Worm (Caenorhabditis elegans) whole organism, L4 larva: Measurements from ENCODE around the gene pals-16.

Experiments
- F10B5.3 ChIP-seq: sonication (generic microtip); optimal IDR thresholded peaks from 2 replicates; lab custom pipeline; 2016; ENCODE audit warnings: mild to moderate bottlenecking, missing genetic modification characterization, missing compliant biosample characterization
- F37D6.2 ChIP-seq: sonication (generic microtip); optimal IDR thresholded peaks from 2 replicates; lab custom pipeline; 2016; ENCODE audit warnings: mild to moderate bottlenecking, missing genetic modification characterization, missing compliant biosample characterization
- Y105C5A.15 ChIP-seq: fragments of 200-800 bp; sonication (Bioruptor generic); IDR thresholded peaks from 2 replicates; pipeline ENCODE4 v1.3.6; 2022; ENCODE audit warnings: missing genetic modification characterization, missing compliant biosample characterization
- Y5F2A.4 ChIP-seq: fragments of 200-800 bp; sonication (Bioruptor generic); optimal IDR thresholded peaks from 2 replicates; lab custom pipeline; 2018; ENCODE audit warnings: mild to moderate bottlenecking, missing genetic modification characterization, missing compliant biosample characterization
- aly-2 ChIP-seq: sonication (generic microtip); optimal IDR thresholded peaks from 2 replicates; lab custom pipeline; 2018; ENCODE audit warnings: missing biosample characterization, missing genetic modification characterization
- arid-1 ChIP-seq: fragments of 200-800 bp; sonication (Bioruptor generic); conservative IDR thresholded peaks from 2 replicates; pipeline ENCODE4 v1.3.6; 2022; ENCODE audit warnings: missing genetic modification reagents, missing genetic modification characterization, missing compliant biosample characterization
- ceh-28 ChIP-seq: fragments of 150-350 bp; optimal IDR thresholded peaks from 2 replicates; lab custom pipeline; 2014; ENCODE audit warnings: missing biosample characterization, missing genetic modification reagents, missing genetic modification characterization
- ceh-62 ChIP-seq: sonication (generic microtip); optimal IDR thresholded peaks from 2 replicates; lab custom pipeline; 2017; ENCODE audit warnings: missing biosample characterization, missing genetic modification characterization
- ceh-82 ChIP-seq: sonication (generic microtip); optimal IDR thresholded peaks from 2 replicates; lab custom pipeline; 2017; ENCODE audit warnings: missing biosample characterization, missing genetic modification characterization
- ces-1 ChIP-seq: fragments of 150-350 bp; sonication (generic microtip); optimal IDR thresholded peaks from 4 replicates; lab custom pipeline; 2014; ENCODE audit warnings: missing biosample characterization, missing genetic modification reagents, missing genetic modification characterization
- daf-16 ChIP-seq, 3 experiments: sonication (generic microtip); optimal IDR thresholded peaks; 2 replicates each; lab custom pipeline; 2016 to 2017; ENCODE audit warnings: missing genetic modification characterization in 3 of 3, missing genetic modification reagents in 3 of 3, mild to moderate bottlenecking in 2 of 3, missing compliant biosample characterization in 2 of 3, missing biosample characterization in 1 of 3, moderate library complexity in 1 of 3
- dmd-6 ChIP-seq: fragments of 200-800 bp; sonication (Bioruptor generic); IDR thresholded peaks from 2 replicates; pipeline ENCODE4 v1.3.6; 2022; ENCODE audit warnings: missing genetic modification reagents, missing genetic modification characterization, missing compliant biosample characterization
- dmd-9 ChIP-seq: fragments of 200-800 bp; sonication (Bioruptor generic); IDR thresholded peaks from 2 replicates; pipeline ENCODE4 v1.3.6; 2022; ENCODE audit warnings: missing genetic modification reagents, missing genetic modification characterization, missing compliant biosample characterization
- dve-1 ChIP-seq: sonication (generic microtip); optimal IDR thresholded peaks from 2 replicates; lab custom pipeline; 2017; ENCODE audit warnings: antibody characterized with exemption, mild to moderate bottlenecking, missing genetic modification characterization, missing compliant biosample characterization; ENCODE audit not compliant: insufficient read depth
- egl-27 ChIP-seq: sonication (generic microtip); optimal IDR thresholded peaks from 3 replicates; lab custom pipeline; 2017; ENCODE audit warnings: missing biosample characterization, missing genetic modification reagents, missing genetic modification characterization
- gei-8 ChIP-seq: fragments of 200-800 bp; sonication (Bioruptor generic); optimal IDR thresholded peaks from 2 replicates; lab custom pipeline; 2018; ENCODE audit warnings: mild to moderate bottlenecking, missing genetic modification characterization, missing compliant biosample characterization
- hlh-11 ChIP-seq: fragments of 200-800 bp; sonication (Bioruptor generic); optimal IDR thresholded peaks from 2 replicates; lab custom pipeline; 2018; ENCODE audit warnings: mild to moderate bottlenecking, missing genetic modification characterization, missing compliant biosample characterization
- hlh-30 ChIP-seq: sonication (generic microtip); optimal IDR thresholded peaks from 2 replicates; lab custom pipeline; 2017; ENCODE audit warnings: antibody characterized with exemption, mild to moderate bottlenecking, missing genetic modification characterization, missing compliant biosample characterization; ENCODE audit not compliant: insufficient read depth
- hmg-1.1 ChIP-seq: fragments of 200-800 bp; sonication (Bioruptor generic); IDR thresholded peaks from 2 replicates; pipeline ENCODE4 v1.3.6; 2022; ENCODE audit warnings: missing genetic modification reagents, missing genetic modification characterization, missing compliant biosample characterization
- jun-1 ChIP-seq: fragments of 150-350 bp; optimal IDR thresholded peaks from 2 replicates; lab custom pipeline; 2014; ENCODE audit warnings: missing biosample characterization, missing genetic modification reagents, missing genetic modification characterization
- lim-7 ChIP-seq: fragments of 200-800 bp; sonication (Bioruptor generic); IDR thresholded peaks from 2 replicates; pipeline ENCODE4 v1.3.6; 2022; ENCODE audit warnings: missing genetic modification characterization, missing compliant biosample characterization
- lin-29 ChIP-seq: fragments of 200-800 bp; sonication (Bioruptor generic); IDR thresholded peaks from 2 replicates; pipeline ENCODE4 v1.3.6; 2022; ENCODE audit warnings: missing genetic modification reagents, missing genetic modification characterization, missing compliant biosample characterization
- lin-38 ChIP-seq: fragments of 200-800 bp; sonication (Bioruptor generic); IDR thresholded peaks from 2 replicates; pipeline ENCODE4 v1.3.6; 2022; ENCODE audit warnings: missing genetic modification reagents, missing genetic modification characterization, missing compliant biosample characterization
- lir-3 ChIP-seq: sonication (generic microtip); optimal IDR thresholded peaks from 2 replicates; lab custom pipeline; 2016; ENCODE audit warnings: mild to moderate bottlenecking, missing genetic modification characterization, missing compliant biosample characterization
- madf-9 ChIP-seq: fragments of 200-800 bp; sonication (Bioruptor generic); conservative IDR thresholded peaks from 2 replicates; pipeline ENCODE4 v1.3.6; 2022; ENCODE audit warnings: missing genetic modification reagents, missing genetic modification characterization, missing compliant biosample characterization
- nhr-11 ChIP-seq: fragments of 150-350 bp; optimal IDR thresholded peaks from 2 replicates; lab custom pipeline; 2014; ENCODE audit warnings: missing biosample characterization, missing genetic modification characterization
- nhr-111 ChIP-seq: fragments of 200-800 bp; sonication (Bioruptor generic); optimal IDR thresholded peaks from 2 replicates; lab custom pipeline; 2018; ENCODE audit warnings: mild to moderate bottlenecking, missing genetic modification characterization, missing compliant biosample characterization
- nhr-25 ChIP-seq: sonication (generic microtip); optimal IDR thresholded peaks from 2 replicates; lab custom pipeline; 2017; ENCODE audit warnings: missing genetic modification characterization, mild to moderate bottlenecking, missing compliant biosample characterization, antibody characterized with exemption, moderate library complexity, borderline replicate concordance; ENCODE audit not compliant: insufficient read depth
- nhr-28 ChIP-seq: fragments of 150-350 bp; optimal IDR thresholded peaks from 2 replicates; lab custom pipeline; 2014; ENCODE audit warnings: missing biosample characterization, missing genetic modification characterization
- nhr-41 ChIP-seq: fragments of 200-800 bp; sonication (Bioruptor generic); IDR thresholded peaks from 2 replicates; pipeline ENCODE4 v1.3.6; 2022; ENCODE audit warnings: missing genetic modification reagents, missing genetic modification characterization, missing compliant biosample characterization
- nhr-42 ChIP-seq: fragments of 200-800 bp; sonication (Bioruptor generic); IDR thresholded peaks from 2 replicates; pipeline ENCODE4 v1.3.6; 2022; ENCODE audit warnings: missing genetic modification characterization, missing compliant biosample characterization
- nhr-76 ChIP-seq: fragments of 150-350 bp; optimal IDR thresholded peaks from 2 replicates; lab custom pipeline; 2014; ENCODE audit warnings: missing biosample characterization, missing genetic modification characterization
- nhr-77 ChIP-seq: fragments of 150-350 bp; optimal IDR thresholded peaks from 2 replicates; lab custom pipeline; 2014; ENCODE audit warnings: missing biosample characterization, missing genetic modification characterization
- pha-4 ChIP-seq, 2 experiments: fragments of 150-350 bp in 1 of 2; fragments of 200-800 bp in 1 of 2; sonication (Bioruptor generic) in 1 of 2; IDR thresholded peaks in 1 of 2; optimal IDR thresholded peaks in 1 of 2; 2 replicates each; pipeline versions ENCODE4 v1.3.6 to Lab custom; 2014 to 2022; ENCODE audit warnings: missing genetic modification characterization in 2 of 2, missing genetic modification reagents in 2 of 2, missing biosample characterization in 1 of 2, missing compliant biosample characterization in 1 of 2
- php-3 ChIP-seq: fragments of 200-800 bp; sonication (Bioruptor generic); IDR thresholded peaks from 2 replicates; pipeline ENCODE4 v1.3.6; 2022; ENCODE audit warnings: missing genetic modification reagents, missing genetic modification characterization, missing compliant biosample characterization
- pqm-1 ChIP-seq: sonication (generic microtip); optimal IDR thresholded peaks from 2 replicates; lab custom pipeline; 2017; ENCODE audit warnings: missing biosample characterization, missing genetic modification characterization
- skn-1 ChIP-seq: fragments of 150-350 bp; optimal IDR thresholded peaks from 2 replicates; lab custom pipeline; 2014; ENCODE audit warnings: missing biosample characterization, missing genetic modification characterization
- snpc-1.2 ChIP-seq: fragments of 200-800 bp; sonication (Bioruptor generic); IDR thresholded peaks from 2 replicates; pipeline ENCODE4 v1.3.6; 2022; ENCODE audit warnings: missing genetic modification reagents, missing genetic modification characterization, missing compliant biosample characterization
- unc-130 ChIP-seq: sonication (generic microtip); optimal IDR thresholded peaks from 2 replicates; lab custom pipeline; 2016; ENCODE audit warnings: missing genetic modification reagents, missing genetic modification characterization, missing compliant biosample characterization
- unc-62 ChIP-seq, 3 experiments: fragments of 150-350 bp in 1 of 3; sonication (generic microtip); optimal IDR thresholded peaks in 2 of 3; peaks in 1 of 3; 1 replicate in 1 of 3; 2 replicates in 2 of 3; lab custom pipeline; 2014 to 2017; ENCODE audit warnings: missing biosample characterization in 3 of 3, missing genetic modification characterization in 3 of 3, missing genetic modification reagents in 3 of 3, missing genotype in 1 of 3
- zfp-2 ChIP-seq: sonication (generic microtip); optimal IDR thresholded peaks from 2 replicates; lab custom pipeline; 2016; ENCODE audit warnings: mild to moderate bottlenecking, missing genetic modification characterization, missing compliant biosample characterization
- ztf-11 ChIP-seq: fragments of 150-350 bp; optimal IDR thresholded peaks from 2 replicates; lab custom pipeline; 2014; ENCODE audit warnings: missing biosample characterization, missing genetic modification characterization

Gene pals-16

ce11 chrIII:1384694-1385093 is 15.1 kb upstream of the pals-16 start:
- TF ChIP-seq dmd-6 (GFP tag; lab: Robert Waterston, UW) (peak; percentile 53), snpc-1.2 (no peak), egl-27 (tag; lab: Kevin White, UChicago) (no peak), nhr-28 (tag; lab: Kevin White, UChicago) (peak; percentile 50), zfp-2 (tag; lab: Kevin White, UChicago) (no peak), ceh-82 (tag; lab: Kevin White, UChicago) (no peak), ceh-62 (tag; lab: Kevin White, UChicago) (no peak), hlh-11 (tag; lab: Kevin White, UChicago) (peak; percentile 22), nhr-42 (GFP tag; lab: Robert Waterston, UW) (no peak), daf-16 (GFP tag; optimal IDR thresholded peaks at IDR 0.05; lab: Kevin White, UChicago) (no peak), daf-16 (tag; optimal IDR thresholded peaks at IDR 0.05; lab: Kevin White, UChicago) (peak; percentile 39), F37D6.2 (no peak), pqm-1 (tag; lab: Kevin White, UChicago) (peak; percentile 54)

ce11 chrIII:1388274-1389058 is 11.3 kb upstream of the pals-16 start, which contains the start of gene pals-20:
Gene pals-20, minus strand, starts transcription at chrIII:1388324.
- no peak for TF ChIP-seq lin-38 (GFP tag; lab: Robert Waterston, UW)
- TF ChIP-seq lim-7 (GFP tag; lab: Robert Waterston, UW), result no peak
- TF ChIP-seq nhr-28 (tag; lab: Kevin White, UChicago), result peak; percentile 23
- TF ChIP-seq hlh-30 (tag; lab: Kevin White, UChicago), result peak; percentile 26
- no peak for TF ChIP-seq ztf-11 (tag; lab: Kevin White, UChicago)
- no peak for TF ChIP-seq dmd-9 (GFP tag; lab: Robert Waterston, UW)
- TF ChIP-seq madf-9 (GFP tag; lab: Robert Waterston, UW), result no peak
- TF ChIP-seq jun-1 (tag; lab: Kevin White, UChicago), result no peak
- TF ChIP-seq ceh-82 (tag; lab: Kevin White, UChicago), result no peak
- no peak for TF ChIP-seq hmg-1.1 (GFP tag; lab: Robert Waterston, UW)
- TF ChIP-seq hlh-11 (tag; lab: Kevin White, UChicago), result peak; percentile 55
- TF ChIP-seq unc-62 (GFP tag; optimal IDR thresholded peaks at IDR 0.05 in 1 of 2; lab: Kevin White, UChicago), result peak in 1 of 2 experiments; percentile 82
- no peak for TF ChIP-seq unc-62 (tag; optimal IDR thresholded peaks at IDR 0.05; lab: Kevin White, UChicago)
- TF ChIP-seq pqm-1 (tag; lab: Kevin White, UChicago), result peak; percentile 1
- TF ChIP-seq F37D6.2, result no peak
- no peak for TF ChIP-seq daf-16 (GFP tag; optimal IDR thresholded peaks at IDR 0.05; lab: Kevin White, UChicago)
- TF ChIP-seq daf-16 (tag; optimal IDR thresholded peaks at IDR 0.05; lab: Kevin White, UChicago), result peak; percentile 59
- TF ChIP-seq F10B5.3 (tag; lab: Kevin White, UChicago), result no peak
- no peak for TF ChIP-seq lir-3 (tag; lab: Kevin White, UChicago)
- TF ChIP-seq ceh-28 (tag; lab: Kevin White, UChicago), result no peak
- TF ChIP-seq skn-1 (tag; lab: Kevin White, UChicago), result no peak
- TF ChIP-seq dve-1 (tag; lab: Kevin White, UChicago), result peak; percentile 70
- no peak for TF ChIP-seq Y105C5A.15
- no peak for TF ChIP-seq Y5F2A.4 (GFP tag; lab: Kevin White, UChicago)
- peak; percentile 34; the same call in 1 of the 2 replicates for TF ChIP-seq dmd-6 (GFP tag; lab: Robert Waterston, UW)
- TF ChIP-seq nhr-77 (tag; lab: Kevin White, UChicago), result no peak
- no peak for TF ChIP-seq nhr-41
- no peak for TF ChIP-seq gei-8 (GFP tag; lab: Kevin White, UChicago)
- no peak for TF ChIP-seq aly-2
- no peak for TF ChIP-seq lin-29 (GFP tag; lab: Robert Waterston, UW)
- TF ChIP-seq, all 104 proteins: peak for 8

- TF ChIP-seq jun-1 (tag; lab: Kevin White, UChicago) (no peak), nhr-111 (GFP tag; lab: Kevin White, UChicago) (no peak), dmd-6 (GFP tag; lab: Robert Waterston, UW) (peak; percentile 75), nhr-11 (tag; lab: Kevin White, UChicago) (no peak), unc-130 (GFP tag; lab: Kevin White, UChicago) (no peak), nhr-25 (tag; lab: Kevin White, UChicago) (no peak), aly-2 (no peak), arid-1 (no peak), nhr-76 (no peak), pqm-1 (tag; lab: Kevin White, UChicago) (peak; percentile 94), pha-4 (GFP tag; IDR thresholded peaks at IDR 0.05; lab: Robert Waterston, UW) (no peak), pha-4 (tag; optimal IDR thresholded peaks at IDR 0.05; lab: Kevin White, UChicago) (no peak), php-3 (GFP tag; lab: Robert Waterston, UW) (peak; percentile 37; the same call in 1 of the 2 replicates), hmg-1.1 (GFP tag; lab: Robert Waterston, UW) (no peak), ceh-28 (tag; lab: Kevin White, UChicago) (no peak), hlh-11 (tag; lab: Kevin White, UChicago) (peak; percentile 59), nhr-28 (tag; lab: Kevin White, UChicago) (peak; percentile 83), ces-1 (no peak)
Measured at ce11 chrIII:1389988-1390387, 9.8 kb upstream of the pals-16 start.
